Worm (Caenorhabditis elegans): ENCODE data around the gene pkg-2.

DNA sequence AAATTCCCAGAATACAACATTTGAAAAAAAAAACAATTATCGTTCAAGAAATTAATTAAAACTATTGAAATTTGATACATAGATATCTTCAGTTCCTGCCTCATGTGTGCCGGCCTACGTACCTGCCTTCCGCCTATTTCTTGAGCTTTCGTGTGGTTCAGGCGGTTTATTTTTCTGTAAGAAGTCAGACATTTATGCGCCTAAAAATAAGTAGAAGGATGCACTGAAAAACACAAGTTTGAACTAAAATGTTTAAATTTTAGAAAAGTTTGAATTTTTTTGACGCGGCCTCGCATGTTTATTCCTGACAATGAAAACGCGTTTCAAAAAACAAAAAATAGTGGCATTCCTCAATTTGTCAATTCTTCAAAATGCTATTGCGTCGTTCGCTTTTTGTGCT, 46.9 kb upstream of the pkg-2 start, which contains the start of gene C28C12.11:
- TF ChIP-seq elt-2 (tag; optimal IDR thresholded peaks at IDR 0.05), result no peak
- TF ChIP-seq npax-4 (tag; optimal IDR thresholded peaks at IDR 0.05), result no peak
- TF ChIP-seq nhr-11 (tag; optimal IDR thresholded peaks at IDR 0.05), result no peak
- no peak for TF ChIP-seq unc-86 (tag; optimal IDR thresholded peaks at IDR 0.05)
- no peak for TF ChIP-seq ceh-31 (tag; optimal IDR thresholded peaks at IDR 0.05)
- no peak for TF ChIP-seq ceh-22 (tag; optimal IDR thresholded peaks at IDR 0.05)

All from whole organism, late embryonic.